Worm (Caenorhabditis elegans): Measurements from ENCODE around the gene C33F10.14.

DNA sequence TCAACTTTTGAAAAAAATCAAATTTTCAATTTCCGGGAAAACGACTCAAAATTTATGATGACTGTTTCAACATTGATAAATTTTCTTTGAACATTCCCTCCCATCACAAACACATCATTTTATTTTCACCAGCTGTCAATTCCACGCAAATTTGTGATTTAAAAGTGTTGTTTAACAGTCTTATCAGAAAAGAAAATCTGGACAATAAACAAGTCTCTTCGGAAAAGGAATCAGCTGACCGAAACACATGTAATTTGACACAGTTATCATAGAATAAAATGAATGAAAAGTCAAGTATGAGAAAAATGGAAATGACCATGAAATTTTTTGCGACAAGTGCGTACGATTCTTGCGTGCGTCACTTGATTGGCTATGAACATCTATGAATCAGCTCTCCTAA lies 28.1 kb upstream of the C33F10.14 start:
- TF ChIP-seq F39B2.1 (GFP tag; IDR thresholded peaks at IDR 0.05) (no peak), K12H6.12 (tag; optimal IDR thresholded peaks at IDR 0.05) (no peak), ceh-27 (GFP tag; optimal IDR thresholded peaks at IDR 0.05) (no peak), fkh-3 (tag; optimal IDR thresholded peaks at IDR 0.05) (no peak), ceh-100 (GFP tag; IDR thresholded peaks at IDR 0.05) (no peak), F57A8.1 (GFP tag; optimal IDR thresholded peaks at IDR 0.05) (no peak), Y95B8A.8 (GFP tag; IDR thresholded peaks at IDR 0.05) (no peak), lag-1 (GFP tag; IDR thresholded peaks at IDR 0.05) (no peak), dpl-1 (GFP tag; optimal IDR thresholded peaks at IDR 0.05) (no peak), unc-62 (GFP tag; optimal IDR thresholded peaks at IDR 0.05) (peak; percentile 96), egrh-3 (GFP tag; IDR thresholded peaks at IDR 0.05) (no peak), ztf-25 (GFP tag; IDR thresholded peaks at IDR 0.05) (no peak), ztf-28 (GFP tag; IDR thresholded peaks at IDR 0.05) (no peak), F10E7.11 (tag; optimal IDR thresholded peaks at IDR 0.05) (no peak)

All from whole organism, young adult.